Fruit fly (Drosophila melanogaster) whole organism, prepupa: ENCODE results near the gene CG33307.

Source experiments
- CG10631 ChIP-seq: fragments of 200-800 bp; sonication (Bioruptor generic); optimal IDR thresholded peaks from 2 replicates; lab custom pipeline; 2016; ENCODE audit warnings: missing biosample characterization, missing genetic modification characterization
- CG10669 ChIP-seq: fragments of 200-800 bp; sonication (Bioruptor generic); optimal IDR thresholded peaks from 3 replicates; lab custom pipeline; 2018; ENCODE audit warnings: missing biosample characterization, mild to moderate bottlenecking, missing genetic modification characterization, moderate library complexity
- CG11294 ChIP-seq: fragments of 200-800 bp; sonication (Bioruptor generic); IDR thresholded peaks from 2 replicates; pipeline ENCODE4 v1.3.6; 2022; ENCODE audit warnings: missing biosample characterization, missing genetic modification characterization
- CG11762 ChIP-seq: fragments of 200-800 bp; sonication (Bioruptor generic); optimal IDR thresholded peaks from 3 replicates; lab custom pipeline; 2016; ENCODE audit warnings: missing biosample characterization, missing genetic modification characterization; ENCODE audit not compliant: insufficient read depth
- CG11902 ChIP-seq: fragments of 200-800 bp; sonication (Bioruptor generic); optimal IDR thresholded peaks from 3 replicates; lab custom pipeline; 2016; ENCODE audit warnings: missing biosample characterization, missing genetic modification characterization
- CG15336 ChIP-seq: fragments of 200-800 bp; sonication (Bioruptor generic); IDR thresholded peaks from 2 replicates; pipeline ENCODE4 v1.3.6; 2022; ENCODE audit warnings: missing biosample characterization, missing genetic modification characterization
- CG1621 ChIP-seq: fragments of 200-800 bp; sonication (Bioruptor generic); optimal IDR thresholded peaks from 3 replicates; lab custom pipeline; 2018; ENCODE audit warnings: missing biosample characterization, mild to moderate bottlenecking, missing genetic modification characterization
- CG16779 ChIP-seq: fragments of 200-800 bp; sonication (Bioruptor generic); optimal IDR thresholded peaks from 3 replicates; lab custom pipeline; 2017; ENCODE audit warnings: missing biosample characterization, mild to moderate bottlenecking, missing genetic modification characterization
- CG3032 ChIP-seq: fragments of 200-800 bp; optimal IDR thresholded peaks from 2 replicates; lab custom pipeline; 2019; ENCODE audit warnings: missing biosample characterization, mild to moderate bottlenecking, missing genetic modification characterization, moderate library complexity
- CG31627 ChIP-seq: fragments of 200-800 bp; sonication (Bioruptor generic); optimal IDR thresholded peaks from 3 replicates; lab custom pipeline; 2016; ENCODE audit warnings: missing biosample characterization, missing genetic modification characterization
- CG32006 ChIP-seq: fragments of 200-800 bp; sonication (Bioruptor generic); optimal IDR thresholded peaks from 3 replicates; lab custom pipeline; 2017; ENCODE audit warnings: missing biosample characterization, mild to moderate bottlenecking, missing genetic modification characterization
- CG4318 ChIP-seq: fragments of 200-800 bp; sonication (Bioruptor generic); optimal IDR thresholded peaks from 3 replicates; lab custom pipeline; 2017; ENCODE audit warnings: missing biosample characterization, mild to moderate bottlenecking, missing genetic modification characterization
- CG6163 ChIP-seq: fragments of 200-800 bp; sonication (Bioruptor generic); IDR thresholded peaks from 3 replicates; pipeline ENCODE4 v1.3.6; 2022; ENCODE audit warnings: missing biosample characterization, missing genetic modification characterization
- CG6276 ChIP-seq: fragments of 200-800 bp; sonication (Bioruptor generic); optimal IDR thresholded peaks from 2 replicates; lab custom pipeline; 2017; ENCODE audit warnings: missing biosample characterization, mild to moderate bottlenecking, missing genetic modification characterization
- CG6792 ChIP-seq: fragments of 200-800 bp; sonication (Bioruptor generic); optimal IDR thresholded peaks from 3 replicates; lab custom pipeline; 2016; ENCODE audit warnings: missing biosample characterization, missing genetic modification characterization
- CG6808 ChIP-seq: fragments of 200-800 bp; sonication (Bioruptor generic); optimal IDR thresholded peaks from 3 replicates; lab custom pipeline; 2017; ENCODE audit warnings: missing biosample characterization, missing genetic modification characterization, mild to moderate bottlenecking, moderate library complexity, missing genetic modification reagents
- CG7368 ChIP-seq: fragments of 200-800 bp; sonication (Bioruptor generic); optimal IDR thresholded peaks from 3 replicates; lab custom pipeline; 2016; ENCODE audit warnings: missing biosample characterization, missing genetic modification characterization
- CG8319 ChIP-seq: fragments of 200-800 bp; sonication (Bioruptor generic); optimal IDR thresholded peaks from 3 replicates; lab custom pipeline; 2016; ENCODE audit warnings: missing biosample characterization, missing genetic modification characterization
- CG8632 ChIP-seq: fragments of 200-800 bp; sonication (Bioruptor generic); optimal IDR thresholded peaks from 3 replicates; lab custom pipeline; 2016; ENCODE audit warnings: missing biosample characterization, missing genetic modification characterization
- CG9139 ChIP-seq: fragments of 200-800 bp; sonication (Bioruptor generic); optimal IDR thresholded peaks from 3 replicates; lab custom pipeline; 2017; ENCODE audit warnings: missing biosample characterization, mild to moderate bottlenecking, missing genetic modification characterization
- Eip78C ChIP-seq: fragments of 200-800 bp; sonication (Bioruptor generic); peaks from one replicate; lab custom pipeline; 2016; ENCODE audit warnings: missing biosample characterization, missing genetic modification characterization
- Eip93F ChIP-seq: fragments of 200-800 bp; sonication (Bioruptor generic); optimal IDR thresholded peaks from 2 replicates; lab custom pipeline; 2016; ENCODE audit warnings: missing biosample characterization, mild to moderate bottlenecking, missing genetic modification characterization
- Ets21C ChIP-seq: fragments of 200-800 bp; sonication (Bioruptor generic); optimal IDR thresholded peaks from 3 replicates; lab custom pipeline; 2016; ENCODE audit warnings: missing biosample characterization, missing genetic modification characterization
- Gug ChIP-seq: fragments of 200-800 bp; sonication (Bioruptor generic); IDR thresholded peaks from 2 replicates; pipeline ENCODE4 v1.3.6; 2022; ENCODE audit warnings: missing biosample characterization, missing genetic modification characterization
- Hr4 ChIP-seq: fragments of 200-800 bp; sonication (Bioruptor generic); optimal IDR thresholded peaks from 3 replicates; lab custom pipeline; 2016; ENCODE audit warnings: missing biosample characterization, missing genetic modification characterization
- Lpt ChIP-seq: fragments of 200-800 bp; sonication (Bioruptor generic); optimal IDR thresholded peaks from 3 replicates; lab custom pipeline; 2016; ENCODE audit warnings: missing biosample characterization, missing genetic modification characterization
- Met ChIP-seq: fragments of 200-800 bp; sonication (Bioruptor generic); optimal IDR thresholded peaks from 3 replicates; lab custom pipeline; 2016; ENCODE audit warnings: missing biosample characterization, missing genetic modification characterization
- Sox102F ChIP-seq: fragments of 200-800 bp; sonication (Bioruptor generic); optimal IDR thresholded peaks from 2 replicates; lab custom pipeline; 2016; ENCODE audit warnings: missing biosample characterization, mild to moderate bottlenecking, missing genetic modification characterization
- Sox15 ChIP-seq: fragments of 200-800 bp; sonication (Bioruptor generic); optimal IDR thresholded peaks from 3 replicates; lab custom pipeline; 2016; ENCODE audit warnings: missing biosample characterization, missing genetic modification characterization
- achi ChIP-seq: fragments of 200-800 bp; sonication (Bioruptor generic); optimal IDR thresholded peaks from 3 replicates; lab custom pipeline; 2016; ENCODE audit warnings: missing biosample characterization, missing genetic modification characterization
- cyc ChIP-seq: fragments of 200-800 bp; sonication (Bioruptor generic); optimal IDR thresholded peaks from 3 replicates; lab custom pipeline; 2016; ENCODE audit warnings: missing biosample characterization, missing genetic modification characterization
- dac ChIP-seq: fragments of 200-800 bp; sonication (Bioruptor generic); optimal IDR thresholded peaks from 2 replicates; lab custom pipeline; 2017; ENCODE audit warnings: missing biosample characterization, mild to moderate bottlenecking, missing genetic modification characterization
- dsx ChIP-seq: fragments of 200-800 bp; optimal IDR thresholded peaks from 3 replicates; lab custom pipeline; 2019; ENCODE audit warnings: missing biosample characterization, mild to moderate bottlenecking, missing genetic modification characterization, moderate library complexity; ENCODE audit not compliant: poor library complexity, severe bottlenecking
- eg ChIP-seq: fragments of 200-800 bp; sonication (Bioruptor generic); IDR thresholded peaks from 3 replicates; pipeline ENCODE4 v1.3.6; 2022; ENCODE audit warnings: missing biosample characterization, missing genetic modification characterization
- esn ChIP-seq: fragments of 200-800 bp; sonication (Bioruptor generic); optimal IDR thresholded peaks from 2 replicates; lab custom pipeline; 2016; ENCODE audit warnings: missing biosample characterization, mild to moderate bottlenecking, missing genetic modification characterization, moderate library complexity
- fd59A ChIP-seq: fragments of 200-800 bp; sonication (Bioruptor generic); optimal IDR thresholded peaks from 2 replicates; lab custom pipeline; 2017; ENCODE audit warnings: missing biosample characterization, mild to moderate bottlenecking, missing genetic modification characterization, missing genetic modification reagents
- fd85E ChIP-seq: fragments of 200-800 bp; sonication (Bioruptor generic); optimal IDR thresholded peaks from 3 replicates; lab custom pipeline; 2016; ENCODE audit warnings: missing biosample characterization, missing genetic modification characterization
- fkh ChIP-seq: fragments of 200-800 bp; sonication (Bioruptor generic); optimal IDR thresholded peaks from 3 replicates; lab custom pipeline; 2017; ENCODE audit warnings: missing biosample characterization, mild to moderate bottlenecking, missing genetic modification characterization, moderate library complexity
- lz ChIP-seq: fragments of 200-800 bp; sonication (Bioruptor generic); optimal IDR thresholded peaks from 3 replicates; lab custom pipeline; 2016; ENCODE audit warnings: missing biosample characterization, missing genetic modification characterization
- pdm3 ChIP-seq: fragments of 200-800 bp; sonication (Bioruptor generic); optimal IDR thresholded peaks from 3 replicates; lab custom pipeline; 2016; ENCODE audit warnings: missing biosample characterization, missing genetic modification characterization
- ss ChIP-seq, 2 experiments: fragments of 200-800 bp; sonication (Bioruptor generic); optimal IDR thresholded peaks; 2 replicates in 1 of 2; 3 replicates in 1 of 2; lab custom pipeline; 2017 to 2018; ENCODE audit warnings: mild to moderate bottlenecking in 2 of 2, missing biosample characterization in 2 of 2, missing genetic modification characterization in 2 of 2, moderate library complexity in 1 of 2
- svp ChIP-seq: fragments of 200-800 bp; sonication (Bioruptor generic); peaks from one replicate; lab custom pipeline; 2016; ENCODE audit warnings: missing biosample characterization, missing genetic modification characterization
- topi ChIP-seq: fragments of 200-800 bp; sonication (Bioruptor generic); optimal IDR thresholded peaks from 3 replicates; lab custom pipeline; 2016; ENCODE audit warnings: missing biosample characterization, missing genetic modification characterization
- vri ChIP-seq: fragments of 200-800 bp; sonication (Bioruptor generic); optimal IDR thresholded peaks from 3 replicates; lab custom pipeline; 2016; ENCODE audit warnings: missing biosample characterization, mild to moderate bottlenecking, missing genetic modification characterization

CG33307 gene

dm6 chr2L:13805170-13805569 lies 36.1 kb downstream of the CG33307 start:
- peak; percentile 94 for TF ChIP-seq svp (GFP tag; lab: Kevin White, UChicago)
- TF ChIP-seq CG6792: no peak
- no peak for TF ChIP-seq ss (GFP tag; optimal IDR thresholded peaks at IDR 0.05; lab: Kevin White, UChicago)
- TF ChIP-seq CG8632 (GFP tag; lab: Kevin White, UChicago): no peak
- TF ChIP-seq CG9139 (GFP tag; lab: Kevin White, UChicago): no peak

DNA sequence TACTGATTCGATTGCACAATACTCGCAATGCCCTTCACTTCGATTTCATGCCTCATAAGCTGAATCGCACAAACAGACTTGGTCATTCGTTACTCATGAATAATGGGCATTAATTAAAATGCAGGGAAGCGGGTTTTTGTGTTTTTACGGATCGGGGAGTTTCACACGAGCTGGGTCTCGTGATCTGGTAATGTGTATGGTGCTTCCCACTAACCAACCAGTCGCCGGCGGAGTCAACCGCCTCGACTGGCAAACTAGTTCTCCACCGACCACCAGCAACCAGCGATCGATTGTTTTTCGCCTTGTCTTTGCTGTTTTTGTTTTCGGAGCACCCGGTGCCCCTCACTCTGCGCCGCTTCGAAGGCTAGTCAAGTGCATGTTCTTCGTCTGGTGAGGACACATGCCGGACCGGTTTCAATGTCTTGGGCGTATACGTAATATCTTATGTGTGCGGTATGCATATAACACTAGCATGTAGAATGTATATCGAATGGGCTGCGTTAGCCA lies 36.7 kb downstream of the CG33307 start:
- TF ChIP-seq Lpt: peak; percentile 7
- TF ChIP-seq CG4318 (GFP tag; lab: Kevin White, UChicago): no peak
- no peak for TF ChIP-seq CG8319 (GFP tag; lab: Kevin White, UChicago)
- peak; percentile 21 for TF ChIP-seq CG6808 (GFP tag; lab: Kevin White, UChicago)
- TF ChIP-seq CG16779 (tag; lab: Kevin White, UChicago): no peak
- TF ChIP-seq Eip93F: no peak
- no peak for TF ChIP-seq CG32006 (GFP tag; lab: Kevin White, UChicago)
- TF ChIP-seq dac (GFP tag; lab: Kevin White, UChicago): no peak
- TF ChIP-seq CG3032 (tag; lab: Kevin White, UChicago): no peak
- TF ChIP-seq eg: peak; percentile 42; the same call in 1 of the 3 replicates
- no peak for TF ChIP-seq fd59A (GFP tag; lab: Kevin White, UChicago)
- no peak for TF ChIP-seq CG11762 (GFP tag; lab: Kevin White, UChicago)
- no peak for TF ChIP-seq Met (GFP tag; lab: Kevin White, UChicago)
- TF ChIP-seq Eip78C (GFP tag; lab: Kevin White, UChicago): peak; percentile 53
- no peak for TF ChIP-seq Sox15
- TF ChIP-seq CG11902 (GFP tag; lab: Kevin White, UChicago): no peak
- peak; percentile 20 for TF ChIP-seq dsx (GFP tag; lab: Kevin White, UChicago)
- TF ChIP-seq CG6276 (GFP tag; lab: Kevin White, UChicago): no peak
- TF ChIP-seq CG10669 (GFP tag; lab: Kevin White, UChicago): peak; percentile 13
- TF ChIP-seq achi: peak; percentile 13
- TF ChIP-seq CG1621 (tag; lab: Kevin White, UChicago): peak; percentile 71
- TF ChIP-seq ss (GFP tag; optimal IDR thresholded peaks at IDR 0.05; lab: Kevin White, UChicago): peak; percentile 44 to 75
- TF ChIP-seq CG11294 (GFP tag; lab: Robert Waterston, UW): no peak
- TF ChIP-seq topi: no peak
- TF ChIP-seq fd85E (GFP tag; lab: Kevin White, UChicago): no peak
- no peak for TF ChIP-seq CG15336 (GFP tag; lab: Robert Waterston, UW)
- no peak for TF ChIP-seq CG6163 (GFP tag; lab: Robert Waterston, UW)
- TF ChIP-seq CG7368: no peak
- TF ChIP-seq CG6792: no peak
- no peak for TF ChIP-seq lz (GFP tag; lab: Kevin White, UChicago)
- TF ChIP-seq Sox102F (GFP tag; lab: Kevin White, UChicago): no peak
- TF ChIP-seq svp (GFP tag; lab: Kevin White, UChicago): peak; percentile 80
- no peak for TF ChIP-seq pdm3 (GFP tag; lab: Kevin White, UChicago)
- TF ChIP-seq CG9139 (GFP tag; lab: Kevin White, UChicago): peak; percentile 24
- no peak for TF ChIP-seq Ets21C (GFP tag; lab: Kevin White, UChicago)
- peak; percentile 6 for TF ChIP-seq vri (GFP tag; lab: Kevin White, UChicago)
- TF ChIP-seq cyc (GFP tag; lab: Kevin White, UChicago): no peak
- TF ChIP-seq fkh (GFP tag; lab: Kevin White, UChicago): no peak
- TF ChIP-seq esn (GFP tag; lab: Kevin White, UChicago): peak; percentile 15
- no peak for TF ChIP-seq CG31627 (GFP tag; lab: Kevin White, UChicago)
- no peak for TF ChIP-seq Hr4 (GFP tag; lab: Kevin White, UChicago)
- no peak for TF ChIP-seq Gug (GFP tag; lab: Robert Waterston, UW)
- no peak for TF ChIP-seq CG10631 (GFP tag; lab: Kevin White, UChicago)
